Worm (Caenorhabditis elegans): ENCODE measurements around the gene str-220.

- no peak for TF ChIP-seq tbx-8 (GFP tag; optimal IDR thresholded peaks at IDR 0.05)
- TF ChIP-seq unc-62 (GFP tag; optimal IDR thresholded peaks at IDR 0.05): no peak
- no peak for TF ChIP-seq pha-4 (tag; optimal IDR thresholded peaks at IDR 0.05)
- no peak for TF ChIP-seq ztf-11 (tag; optimal IDR thresholded peaks at IDR 0.05)
- no peak for TF ChIP-seq lin-32 (GFP tag; optimal IDR thresholded peaks at IDR 0.05)
- no peak for TF ChIP-seq sptf-1 (tag; optimal IDR thresholded peaks at IDR 0.05)
- TF ChIP-seq snpc-4 (tag; optimal IDR thresholded peaks at IDR 0.05): no peak
- no peak for TF ChIP-seq nhr-12 (tag; optimal IDR thresholded peaks at IDR 0.05)
- TF ChIP-seq nhr-28 (tag; optimal IDR thresholded peaks at IDR 0.05): no peak
- no peak for TF ChIP-seq mab-5 (tag; optimal IDR thresholded peaks at IDR 0.05)
- TF ChIP-seq drap-1 (GFP tag; optimal IDR thresholded peaks at IDR 0.05): no peak
- no peak for TF ChIP-seq unc-39 (tag; optimal IDR thresholded peaks at IDR 0.05)
Observed at ce11 chrIV:7176887-7177286, 5.8 kb upstream of the str-220 start, which contains the start of gene str-44.
